Fruit fly (Drosophila melanogaster): ENCODE results near the gene Pcmt.

Gene Pcmt

dm6 chr3R:5554082-5554481, at the start of gene Pcmt:
TSS of gene Pcmt (minus strand) at chr3R:5554316.
- TF ChIP-seq Dll (optimal IDR thresholded peaks at IDR 0.05) (no peak), CG8478 (optimal IDR thresholded peaks at IDR 0.05) (no peak), psq (optimal IDR thresholded peaks at IDR 0.05) (no peak), pan (optimal IDR thresholded peaks at IDR 0.05) (no peak), usp (GFP tag; optimal IDR thresholded peaks at IDR 0.05) (no peak), EcR (GFP tag; optimal IDR thresholded peaks at IDR 0.05) (no peak)

dm6 chr3R:5601044-5601523, 47.0 kb upstream of the Pcmt start, which contains the start of the genes kra and SecS:
TSS of gene kra (minus strand) at chr3R:5601136.
TSS of gene SecS (plus strand) at chr3R:5601433.
- TF ChIP-seq pan (optimal IDR thresholded peaks at IDR 0.05) (no peak), usp (GFP tag; optimal IDR thresholded peaks at IDR 0.05) (no peak), CG8478 (optimal IDR thresholded peaks at IDR 0.05) (no peak), Dll (optimal IDR thresholded peaks at IDR 0.05) (no peak)

dm6 chr3R:5600361-5601043, 46.4 kb upstream of the Pcmt start:
- no peak for TF ChIP-seq usp (GFP tag; optimal IDR thresholded peaks at IDR 0.05)
- TF ChIP-seq psq (optimal IDR thresholded peaks at IDR 0.05), result no peak
- TF ChIP-seq pan (optimal IDR thresholded peaks at IDR 0.05), result no peak
- TF ChIP-seq EcR (GFP tag; optimal IDR thresholded peaks at IDR 0.05), result no peak
- TF ChIP-seq CG8478 (optimal IDR thresholded peaks at IDR 0.05), result no peak
- no peak for TF ChIP-seq Dll (optimal IDR thresholded peaks at IDR 0.05)

dm6 chr3R:5599521-5600360, 45.6 kb upstream of the Pcmt start:
- TF ChIP-seq usp (GFP tag; optimal IDR thresholded peaks at IDR 0.05), result no peak
- no peak for TF ChIP-seq psq (optimal IDR thresholded peaks at IDR 0.05)
- no peak for TF ChIP-seq pan (optimal IDR thresholded peaks at IDR 0.05)
- TF ChIP-seq Dll (optimal IDR thresholded peaks at IDR 0.05), result no peak
- TF ChIP-seq EcR (GFP tag; optimal IDR thresholded peaks at IDR 0.05), result peak in 1 of 2 experiments; percentile 15
- TF ChIP-seq CG8478 (optimal IDR thresholded peaks at IDR 0.05), result no peak

dm6 chr3R:5594878-5595277, 40.8 kb upstream of the Pcmt start:
- TF ChIP-seq usp (GFP tag; optimal IDR thresholded peaks at IDR 0.05) (no peak), Dll (optimal IDR thresholded peaks at IDR 0.05) (no peak), pan (optimal IDR thresholded peaks at IDR 0.05) (no peak), CG8478 (optimal IDR thresholded peaks at IDR 0.05) (no peak), EcR (GFP tag; optimal IDR thresholded peaks at IDR 0.05) (no peak), psq (optimal IDR thresholded peaks at IDR 0.05) (no peak)

dm6 chr3R:5592009-5592572, 38.0 kb upstream of the Pcmt start:
- TF ChIP-seq CG8478 (optimal IDR thresholded peaks at IDR 0.05) (peak; percentile 49), Dll (optimal IDR thresholded peaks at IDR 0.05) (no peak)

- no peak for TF ChIP-seq Dll (optimal IDR thresholded peaks at IDR 0.05)
- no peak for TF ChIP-seq EcR (GFP tag; optimal IDR thresholded peaks at IDR 0.05)
- TF ChIP-seq pan (optimal IDR thresholded peaks at IDR 0.05), result no peak
- TF ChIP-seq psq (optimal IDR thresholded peaks at IDR 0.05), result no peak
- TF ChIP-seq usp (GFP tag; optimal IDR thresholded peaks at IDR 0.05), result no peak
- TF ChIP-seq CG8478 (optimal IDR thresholded peaks at IDR 0.05), result no peak
Measured at dm6 chr3R:5591398-5591853, 37.3 kb upstream of the Pcmt start, which contains the start of the genes noi and Vha26. TSS of gene noi (minus strand) at chr3R:5591459. TSS of gene Vha26 (plus strand) at chr3R:5591763.

dm6 chr3R:5588573-5588972, 34.5 kb upstream of the Pcmt start, which contains the start of gene PolZ2:
TSS of gene PolZ2 (plus strand) at chr3R:5588873.
- no peak for TF ChIP-seq psq (optimal IDR thresholded peaks at IDR 0.05)

dm6 chr3R:5587863-5588519, 33.9 kb upstream of the Pcmt start, which contains the start of gene CG2926:
TSS of gene CG2926 (minus strand) at chr3R:5588380.
- TF ChIP-seq Dll (optimal IDR thresholded peaks at IDR 0.05) (no peak), psq (optimal IDR thresholded peaks at IDR 0.05) (no peak), pan (optimal IDR thresholded peaks at IDR 0.05) (no peak), usp (GFP tag; optimal IDR thresholded peaks at IDR 0.05) (no peak), EcR (GFP tag; optimal IDR thresholded peaks at IDR 0.05) (no peak), CG8478 (optimal IDR thresholded peaks at IDR 0.05) (no peak)

dm6 chr3R:5573883-5574282, 19.8 kb upstream of the Pcmt start:
- TF ChIP-seq Dll (optimal IDR thresholded peaks at IDR 0.05) (no peak), usp (GFP tag; optimal IDR thresholded peaks at IDR 0.05) (no peak), CG8478 (optimal IDR thresholded peaks at IDR 0.05) (no peak), psq (optimal IDR thresholded peaks at IDR 0.05) (no peak), EcR (GFP tag; optimal IDR thresholded peaks at IDR 0.05) (no peak), pan (optimal IDR thresholded peaks at IDR 0.05) (no peak)

dm6 chr3R:5572900-5573665, 19.0 kb upstream of the Pcmt start:
- TF ChIP-seq usp (GFP tag; optimal IDR thresholded peaks at IDR 0.05) (no peak), EcR (GFP tag; optimal IDR thresholded peaks at IDR 0.05) (peak in 1 of 2 experiments; percentile 75), CG8478 (optimal IDR thresholded peaks at IDR 0.05) (no peak), pan (optimal IDR thresholded peaks at IDR 0.05) (no peak), Dll (optimal IDR thresholded peaks at IDR 0.05) (no peak)
